Fruit fly (Drosophila melanogaster): Measurements from ENCODE around the gene qm.

Gene qm

DNA sequence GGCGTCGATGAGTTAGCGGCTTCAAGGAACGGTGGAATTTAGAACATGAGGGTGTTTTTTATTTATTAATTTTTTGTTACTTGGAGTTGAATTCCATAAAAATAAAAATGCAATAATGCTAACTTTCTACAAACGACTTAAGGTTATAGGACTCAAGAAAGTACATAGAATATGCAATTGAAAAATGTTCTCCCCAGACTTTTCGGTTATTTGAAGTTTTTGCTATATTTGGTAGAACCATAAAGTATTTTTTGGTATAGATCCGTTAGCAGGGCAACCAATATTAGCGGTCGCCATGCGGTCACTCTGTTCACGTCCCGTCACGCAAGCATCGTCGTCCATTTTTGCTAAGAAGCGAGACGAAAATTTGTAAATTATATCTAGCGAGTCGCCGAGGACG lies 21.4 kb downstream of the qm start, which contains the start of gene akirin:
Gene akirin (plus strand): TSS at position 301 of the 400 bp plus-strand sequence.
- TF ChIP-seq CG6163 (GFP tag; IDR thresholded peaks at IDR 0.05) (0 out of 3 replicates have a peak, but pooled peaks have one; percentile 39), Hr39 (GFP tag; optimal IDR thresholded peaks at IDR 0.05) (no peak)

- TF ChIP-seq Sox102F (GFP tag; optimal IDR thresholded peaks at IDR 0.05): peak; percentile 1
- no peak for TF ChIP-seq CG8319 (GFP tag; optimal IDR thresholded peaks at IDR 0.05)
- no peak for TF ChIP-seq CG4318 (GFP tag; optimal IDR thresholded peaks at IDR 0.05)
- no peak for TF ChIP-seq Hr4 (GFP tag; optimal IDR thresholded peaks at IDR 0.05)
- TF ChIP-seq CG9139 (GFP tag; optimal IDR thresholded peaks at IDR 0.05): no peak
- TF ChIP-seq CG11762 (GFP tag; optimal IDR thresholded peaks at IDR 0.05; ENCODE audit: insufficient read depth): no peak
- no peak for TF ChIP-seq CG10669 (GFP tag; optimal IDR thresholded peaks at IDR 0.05)
- no peak for TF ChIP-seq lz (GFP tag; optimal IDR thresholded peaks at IDR 0.05)
- TF ChIP-seq CG6792 (GFP tag; optimal IDR thresholded peaks at IDR 0.05): no peak
- 0 out of 3 replicates have a peak, but pooled peaks have one; percentile 28 for TF ChIP-seq CG6163 (GFP tag; IDR thresholded peaks at IDR 0.05)
- TF ChIP-seq net (GFP tag; optimal IDR thresholded peaks at IDR 0.05): peak; percentile 15
- no peak for TF ChIP-seq Blimp-1 (GFP tag; optimal IDR thresholded peaks at IDR 0.05)
- no peak for TF ChIP-seq fd59A (GFP tag; optimal IDR thresholded peaks at IDR 0.05)
- TF ChIP-seq fd85E (GFP tag; optimal IDR thresholded peaks at IDR 0.05): no peak
- no peak for TF ChIP-seq esn (GFP tag; optimal IDR thresholded peaks at IDR 0.05)
- TF ChIP-seq Hr39 (GFP tag; optimal IDR thresholded peaks at IDR 0.05): no peak
- peak; percentile 64 for TF ChIP-seq svp (GFP tag)
- no peak for TF ChIP-seq Eip93F (GFP tag; optimal IDR thresholded peaks at IDR 0.05)
- no peak for TF ChIP-seq Lpt (GFP tag; optimal IDR thresholded peaks at IDR 0.05)
- TF ChIP-seq achi (GFP tag; optimal IDR thresholded peaks at IDR 0.05): no peak
- no peak for TF ChIP-seq Met (GFP tag; optimal IDR thresholded peaks at IDR 0.05)
- no peak for TF ChIP-seq CG7368 (GFP tag; optimal IDR thresholded peaks at IDR 0.05)
- no peak for TF ChIP-seq CG11294 (GFP tag; IDR thresholded peaks at IDR 0.05)
- no peak for TF ChIP-seq spab (GFP tag; optimal IDR thresholded peaks at IDR 0.05)
- no peak for TF ChIP-seq Smox (GFP tag; optimal IDR thresholded peaks at IDR 0.05)
- no peak for TF ChIP-seq Gug (GFP tag; IDR thresholded peaks at IDR 0.05)
- peak; percentile 77 for TF ChIP-seq Sox14 (GFP tag; optimal IDR thresholded peaks at IDR 0.05)
- TF ChIP-seq dac (GFP tag; optimal IDR thresholded peaks at IDR 0.05): no peak
- TF ChIP-seq Ets21C (GFP tag; optimal IDR thresholded peaks at IDR 0.05): no peak
- TF ChIP-seq CG10631 (GFP tag; optimal IDR thresholded peaks at IDR 0.05): no peak
- no peak for TF ChIP-seq eg (GFP tag; IDR thresholded peaks at IDR 0.05)
- no peak for TF ChIP-seq acj6 (GFP tag; optimal IDR thresholded peaks at IDR 0.05)
- peak; percentile 15 for TF ChIP-seq CG6808 (GFP tag; optimal IDR thresholded peaks at IDR 0.05)
- TF ChIP-seq CG8632 (GFP tag; optimal IDR thresholded peaks at IDR 0.05): no peak
- no peak for TF ChIP-seq CG32006 (GFP tag; optimal IDR thresholded peaks at IDR 0.05)
- no peak for TF ChIP-seq CG11902 (GFP tag; optimal IDR thresholded peaks at IDR 0.05)
- no peak for TF ChIP-seq CG3919 (GFP tag; optimal IDR thresholded peaks at IDR 0.05)
- no peak for TF ChIP-seq salr (GFP tag; optimal IDR thresholded peaks at IDR 0.05)
- no peak for TF ChIP-seq Ets96B (tag; optimal IDR thresholded peaks at IDR 0.05)
- no peak for TF ChIP-seq CG31627 (GFP tag; optimal IDR thresholded peaks at IDR 0.05)
- peak; percentile 84 for TF ChIP-seq Eip78C (GFP tag)
- no peak for TF ChIP-seq dsx (GFP tag; optimal IDR thresholded peaks at IDR 0.05; ENCODE audit: poor library complexity, severe bottlenecking)
- TF ChIP-seq pdm3 (GFP tag; optimal IDR thresholded peaks at IDR 0.05): no peak
- TF ChIP-seq CG6276 (GFP tag; optimal IDR thresholded peaks at IDR 0.05): no peak
- no peak for TF ChIP-seq CG15336 (GFP tag; IDR thresholded peaks at IDR 0.05)
- no peak for TF ChIP-seq Sox15 (GFP tag; optimal IDR thresholded peaks at IDR 0.05)
- peak; percentile 7 for TF ChIP-seq Eip75B (GFP tag; optimal IDR thresholded peaks at IDR 0.05)
- no peak for TF ChIP-seq CG34406 (GFP tag; optimal IDR thresholded peaks at IDR 0.05)
- no peak for TF ChIP-seq cyc (GFP tag; optimal IDR thresholded peaks at IDR 0.05)
- no peak for TF ChIP-seq topi (GFP tag; optimal IDR thresholded peaks at IDR 0.05)
These were observed 22.2 kb downstream of the qm start for dm6 chr3L:7370231-7370882.
